Worm (Caenorhabditis elegans) whole organism, late embryonic: Measurements from ENCODE around the gene W04D2.4.

Source experiments
- C08G9.2 ChIP-seq: sonication (generic microtip); optimal IDR thresholded peaks from 2 replicates; lab custom pipeline; 2016; ENCODE audit warnings: mild to moderate bottlenecking, missing genetic modification characterization, moderate library complexity, missing compliant biosample characterization
- C38D4.7 ChIP-seq: fragments of 200-800 bp; sonication (Bioruptor generic); optimal IDR thresholded peaks from 2 replicates; lab custom pipeline; 2018; ENCODE audit warnings: mild to moderate bottlenecking, missing genetic modification characterization, moderate library complexity, missing compliant biosample characterization
- K02D7.2 ChIP-seq: sonication (generic microtip); optimal IDR thresholded peaks from 2 replicates; lab custom pipeline; 2017; ENCODE audit warnings: mild to moderate bottlenecking, missing genetic modification characterization, missing compliant biosample characterization
- K09A11.1 ChIP-seq: sonication (generic microtip); optimal IDR thresholded peaks from 2 replicates; lab custom pipeline; 2017; ENCODE audit warnings: antibody characterized with exemption, mild to moderate bottlenecking, missing genetic modification characterization, missing compliant biosample characterization; ENCODE audit not compliant: insufficient read depth
- Y22D7AL.16 ChIP-seq: sonication (generic microtip); optimal IDR thresholded peaks from 2 replicates; lab custom pipeline; 2016; ENCODE audit warnings: missing genetic modification characterization, missing compliant biosample characterization
- ahr-1 ChIP-seq: sonication (generic microtip); optimal IDR thresholded peaks from 2 replicates; lab custom pipeline; 2016; ENCODE audit warnings: missing genetic modification characterization, missing compliant biosample characterization
- ceh-14 ChIP-seq: sonication (generic microtip); optimal IDR thresholded peaks from 2 replicates; lab custom pipeline; 2016; ENCODE audit warnings: missing genotype, missing genetic modification characterization, missing compliant biosample characterization
- ceh-18 ChIP-seq: sonication (generic microtip); optimal IDR thresholded peaks from 2 replicates; lab custom pipeline; 2016; ENCODE audit warnings: missing genetic modification characterization, missing compliant biosample characterization
- ceh-24 ChIP-seq: sonication (generic microtip); optimal IDR thresholded peaks from 2 replicates; lab custom pipeline; 2016; ENCODE audit warnings: mild to moderate bottlenecking, missing genetic modification characterization, missing compliant biosample characterization
- ceh-30 ChIP-seq: fragments of 150-350 bp; optimal IDR thresholded peaks from 2 replicates; lab custom pipeline; 2014; ENCODE audit warnings: missing biosample characterization, missing genetic modification characterization
- ceh-34 ChIP-seq: sonication (generic microtip); optimal IDR thresholded peaks from 2 replicates; lab custom pipeline; 2016; ENCODE audit warnings: mild to moderate bottlenecking, missing genetic modification characterization, missing compliant biosample characterization
- ceh-45 ChIP-seq: fragments of 200-800 bp; sonication (Bioruptor generic); IDR thresholded peaks from 2 replicates; pipeline ENCODE4 v1.3.6; 2022; ENCODE audit warnings: missing genetic modification reagents, missing genetic modification characterization, missing compliant biosample characterization
- ceh-6 ChIP-seq: fragments of 200-800 bp; sonication (Bioruptor generic); optimal IDR thresholded peaks from 2 replicates; lab custom pipeline; 2018; ENCODE audit warnings: mild to moderate bottlenecking, missing genetic modification characterization, missing compliant biosample characterization
- che-1 ChIP-seq: sonication (generic microtip); optimal IDR thresholded peaks from 2 replicates; lab custom pipeline; 2016; ENCODE audit warnings: mild to moderate bottlenecking, missing genetic modification characterization, missing compliant biosample characterization
- elt-2 ChIP-seq: sonication (generic microtip); optimal IDR thresholded peaks from 2 replicates; lab custom pipeline; 2016; ENCODE audit warnings: missing genetic modification reagents, missing genetic modification characterization, missing compliant biosample characterization
- ets-4 ChIP-seq: sonication (generic microtip); optimal IDR thresholded peaks from 2 replicates; lab custom pipeline; 2016; ENCODE audit warnings: missing genetic modification characterization, missing compliant biosample characterization
- fax-1 ChIP-seq: sonication (generic microtip); optimal IDR thresholded peaks from 2 replicates; lab custom pipeline; 2016; ENCODE audit warnings: missing genotype, missing genetic modification characterization, missing compliant biosample characterization
- gmeb-2 ChIP-seq: sonication (generic microtip); optimal IDR thresholded peaks from 2 replicates; lab custom pipeline; 2016; ENCODE audit warnings: missing genetic modification characterization, inconsistent platforms, missing compliant biosample characterization
- hlh-13 ChIP-seq: fragments of 200-800 bp; sonication (Bioruptor generic); optimal IDR thresholded peaks from 2 replicates; lab custom pipeline; 2018; ENCODE audit warnings: mild to moderate bottlenecking, missing genetic modification characterization, missing compliant biosample characterization
- hlh-30 ChIP-seq: sonication (generic microtip); optimal IDR thresholded peaks from 2 replicates; lab custom pipeline; 2017; ENCODE audit warnings: antibody characterized with exemption, missing genetic modification characterization, missing compliant biosample characterization; ENCODE audit not compliant: insufficient read depth
- lim-6 ChIP-seq: sonication (generic microtip); optimal IDR thresholded peaks from 2 replicates; lab custom pipeline; 2016; ENCODE audit warnings: missing genetic modification characterization, missing compliant biosample characterization
- madf-2 ChIP-seq: sonication (generic microtip); optimal IDR thresholded peaks from 2 replicates; lab custom pipeline; 2017; ENCODE audit warnings: missing genetic modification characterization, missing compliant biosample characterization
- mec-3 ChIP-seq: sonication (generic microtip); optimal IDR thresholded peaks from 2 replicates; lab custom pipeline; 2016; ENCODE audit warnings: borderline replicate concordance, missing genetic modification characterization, missing compliant biosample characterization
- nfya-1 ChIP-seq: sonication (generic microtip); optimal IDR thresholded peaks from 2 replicates; lab custom pipeline; 2017; ENCODE audit warnings: missing genetic modification characterization, mild to moderate bottlenecking, missing compliant biosample characterization, antibody characterized with exemption, moderate library complexity
- nhr-11 ChIP-seq: fragments of 150-350 bp; optimal IDR thresholded peaks from 2 replicates; lab custom pipeline; 2014; ENCODE audit warnings: missing biosample characterization, missing genetic modification characterization
- nhr-232 ChIP-seq: sonication (generic microtip); optimal IDR thresholded peaks from 2 replicates; lab custom pipeline; 2016; ENCODE audit warnings: missing genetic modification characterization, missing compliant biosample characterization
- npax-4 ChIP-seq: sonication (generic microtip); optimal IDR thresholded peaks from 2 replicates; lab custom pipeline; 2016; ENCODE audit warnings: missing genetic modification characterization, missing compliant biosample characterization
- pag-3 ChIP-seq: sonication (generic microtip); optimal IDR thresholded peaks from 2 replicates; lab custom pipeline; 2016; ENCODE audit warnings: missing compliant biosample characterization, missing genetic modification characterization, borderline replicate concordance
- pat-9 ChIP-seq: fragments of 200-800 bp; sonication (Bioruptor generic); optimal IDR thresholded peaks from 2 replicates; lab custom pipeline; 2018; ENCODE audit warnings: mild to moderate bottlenecking, missing genetic modification characterization, moderate library complexity, missing compliant biosample characterization
- pha-4 ChIP-seq: fragments of 150-350 bp; optimal IDR thresholded peaks from 2 replicates; lab custom pipeline; 2018; ENCODE audit warnings: missing biosample characterization, missing genetic modification reagents, missing genetic modification characterization
- pqm-1 ChIP-seq: sonication (generic microtip); optimal IDR thresholded peaks from 2 replicates; lab custom pipeline; 2016; ENCODE audit warnings: missing genetic modification characterization, missing compliant biosample characterization
- ref-2 ChIP-seq: sonication (generic microtip); optimal IDR thresholded peaks from 2 replicates; lab custom pipeline; 2016; ENCODE audit warnings: missing genetic modification characterization, missing compliant biosample characterization
- rnt-1 ChIP-seq: sonication (generic microtip); optimal IDR thresholded peaks from 2 replicates; lab custom pipeline; 2016; ENCODE audit warnings: missing genetic modification characterization, missing compliant biosample characterization
- sdc-2 ChIP-seq: sonication (generic microtip); optimal IDR thresholded peaks from 2 replicates; lab custom pipeline; 2016; ENCODE audit warnings: missing genotype, missing genetic modification characterization, missing compliant biosample characterization
- sox-2 ChIP-seq: fragments of 200-800 bp; sonication (Bioruptor generic); IDR thresholded peaks from 2 replicates; pipeline ENCODE4 v1.3.6; 2022; ENCODE audit warnings: missing genetic modification reagents, missing genetic modification characterization, missing compliant biosample characterization
- syd-9 ChIP-seq: sonication (generic microtip); optimal IDR thresholded peaks from 2 replicates; lab custom pipeline; 2016; ENCODE audit warnings: mild to moderate bottlenecking, missing genetic modification characterization, moderate library complexity, missing compliant biosample characterization
- tbx-2 ChIP-seq: sonication (generic microtip); optimal IDR thresholded peaks from 2 replicates; lab custom pipeline; 2016; ENCODE audit warnings: missing genetic modification characterization, missing compliant biosample characterization
- unc-42 ChIP-seq: sonication (generic microtip); optimal IDR thresholded peaks from 2 replicates; lab custom pipeline; 2016; ENCODE audit warnings: missing genotype, missing genetic modification characterization, missing compliant biosample characterization
- unc-55 ChIP-seq: sonication (generic microtip); optimal IDR thresholded peaks from 2 replicates; lab custom pipeline; 2017; ENCODE audit warnings: missing biosample characterization, missing genetic modification reagents, missing genetic modification characterization
- unc-86 ChIP-seq: sonication (generic microtip); optimal IDR thresholded peaks from 2 replicates; lab custom pipeline; 2016; ENCODE audit warnings: missing genetic modification characterization, missing compliant biosample characterization

The W04D2.4 gene

DNA sequence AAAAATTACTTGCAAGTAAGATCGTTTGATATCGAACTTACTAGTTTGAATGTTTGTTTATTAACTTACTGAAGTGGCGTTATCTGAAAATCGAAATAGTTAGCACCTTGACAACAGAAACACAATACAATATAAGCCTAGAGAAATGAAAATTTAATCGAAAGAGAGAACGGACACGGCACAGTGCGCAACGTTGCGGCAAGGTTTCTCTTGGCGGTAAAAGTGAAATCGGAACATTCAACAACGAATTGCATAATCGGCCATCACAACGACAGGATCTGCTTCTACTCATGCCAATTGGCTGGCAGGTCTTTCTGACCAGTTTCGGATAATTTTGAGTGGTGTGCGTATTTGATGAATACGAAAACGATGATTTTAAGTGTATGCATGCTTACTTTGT, 28.0 kb upstream of the W04D2.4 start, which contains the start of gene dyf-4:
Gene dyf-4, minus strand, starts transcription at position 213 of the 400 bp plus-strand sequence.
- TF ChIP-seq gmeb-2 (tag; lab: Kevin White, UChicago) (no peak), ceh-24 (tag; lab: Kevin White, UChicago) (no peak), unc-42 (no peak), rnt-1 (tag; lab: Kevin White, UChicago) (no peak), ceh-45 (GFP tag; lab: Robert Waterston, UW) (no peak), unc-55 (no peak), ceh-6 (GFP tag; lab: Kevin White, UChicago) (no peak), ceh-34 (tag; lab: Kevin White, UChicago) (no peak), sdc-2 (tag; lab: Kevin White, UChicago) (no peak), fax-1 (tag; lab: Kevin White, UChicago) (no peak), madf-2 (tag; lab: Kevin White, UChicago) (no peak), pag-3 (tag; lab: Kevin White, UChicago) (no peak), hlh-13 (no peak), K02D7.2 (tag; lab: Kevin White, UChicago) (no peak), tbx-2 (tag; lab: Kevin White, UChicago) (no peak), syd-9 (tag; lab: Kevin White, UChicago) (no peak)

DNA sequence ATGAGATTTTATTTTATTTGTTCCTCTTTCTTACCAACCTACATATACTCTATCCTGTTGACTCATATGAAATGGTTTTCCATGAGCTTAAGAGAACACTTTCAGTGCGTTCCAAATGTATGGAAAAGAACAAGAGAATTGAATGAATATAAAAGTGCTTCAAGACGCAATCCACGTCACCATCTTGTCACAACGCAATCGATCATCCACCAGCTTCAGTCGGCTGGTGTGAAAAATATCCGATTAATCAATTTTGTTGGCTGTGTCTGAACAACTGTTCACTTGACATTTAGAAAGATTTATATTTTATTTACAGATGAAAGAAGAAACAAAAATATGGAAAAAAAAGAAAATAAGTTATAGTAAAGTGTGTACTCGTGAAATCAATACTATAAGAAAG, 25.8 kb upstream of the W04D2.4 start:
- TF ChIP-seq pqm-1 (tag; lab: Kevin White, UChicago) (no peak), ref-2 (tag; lab: Kevin White, UChicago) (no peak), hlh-30 (tag; lab: Kevin White, UChicago) (no peak), nhr-232 (tag; lab: Kevin White, UChicago) (no peak), nfya-1 (no peak), unc-55 (peak; percentile 79)
- TF ChIP-seq, all 69 proteins: peak for 1

DNA sequence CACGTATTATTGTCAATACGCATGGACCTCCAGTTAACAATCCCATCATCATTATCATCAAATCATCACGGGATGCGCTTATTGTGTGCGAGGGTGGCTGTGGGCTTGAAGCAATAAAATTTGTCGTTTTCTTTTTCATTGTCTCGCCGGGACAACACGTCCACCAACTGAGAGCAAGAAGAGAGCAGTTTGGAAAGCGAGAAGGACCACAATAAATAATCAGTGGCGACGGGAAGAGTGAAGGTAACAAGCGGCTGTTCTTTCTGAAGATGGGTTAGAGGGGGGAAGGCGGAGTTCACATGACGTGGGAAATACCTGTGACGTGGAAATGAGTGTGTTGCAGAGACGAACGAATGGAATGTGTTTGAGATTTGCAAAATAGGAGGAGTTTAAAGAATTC, 21.2 kb upstream of the W04D2.4 start:
- TF ChIP-seq ceh-18 (peak; percentile 86), ceh-30 (no peak), sox-2 (GFP tag; lab: Robert Waterston, UW) (no peak), syd-9 (tag; lab: Kevin White, UChicago) (no peak), che-1 (tag; lab: Kevin White, UChicago) (no peak), nhr-11 (tag; lab: Kevin White, UChicago) (no peak), pat-9 (no peak), lim-6 (tag; lab: Kevin White, UChicago) (no peak), unc-86 (no peak), mec-3 (tag; lab: Kevin White, UChicago) (no peak), ceh-34 (tag; lab: Kevin White, UChicago) (peak; percentile 0), fax-1 (tag; lab: Kevin White, UChicago) (no peak), ceh-14 (tag; lab: Kevin White, UChicago) (no peak), pqm-1 (tag; lab: Kevin White, UChicago) (no peak), K09A11.1 (no peak), Y22D7AL.16 (tag; lab: Kevin White, UChicago) (no peak), npax-4 (tag; lab: Kevin White, UChicago) (no peak), ahr-1 (tag; lab: Kevin White, UChicago) (no peak), unc-55 (peak; percentile 75), C08G9.2 (tag; lab: Kevin White, UChicago) (no peak), ets-4 (tag; lab: Kevin White, UChicago) (no peak), sdc-2 (tag; lab: Kevin White, UChicago) (no peak), pha-4 (tag; lab: Kevin White, UChicago) (no peak), rnt-1 (tag; lab: Kevin White, UChicago) (peak; percentile 88), C38D4.7 (GFP tag; lab: Kevin White, UChicago) (no peak), elt-2 (tag; lab: Kevin White, UChicago) (no peak)
